Worm (Caenorhabditis elegans) whole organism, L3 larva: ENCODE data around the gene F43G6.17.

Experiments used
- ama-1 ChIP-seq: fragments of 150-350 bp; optimal IDR thresholded peaks from 2 replicates; lab custom pipeline; 2018
- daf-12 ChIP-seq: fragments of 150-350 bp; optimal IDR thresholded peaks from 2 replicates; lab custom pipeline; 2014; ENCODE audit warnings: missing biosample characterization, missing genetic modification reagents, missing genetic modification characterization
- nhr-23 ChIP-seq: fragments of 150-350 bp; optimal IDR thresholded peaks from 2 replicates; lab custom pipeline; 2014; ENCODE audit warnings: missing biosample characterization, missing genetic modification reagents, missing genetic modification characterization
- nhr-237 ChIP-seq: fragments of 150-350 bp; optimal IDR thresholded peaks from 2 replicates; lab custom pipeline; 2014; ENCODE audit warnings: missing biosample characterization, missing genetic modification characterization
- nhr-67 ChIP-seq: fragments of 150-350 bp; optimal IDR thresholded peaks from 2 replicates; lab custom pipeline; 2014; ENCODE audit warnings: missing biosample characterization, missing genetic modification characterization
- nhr-76 ChIP-seq: fragments of 150-350 bp; sonication (generic microtip); optimal IDR thresholded peaks from 5 replicates; lab custom pipeline; 2014; ENCODE audit warnings: missing biosample characterization, missing genetic modification characterization
- snpc-4 ChIP-seq: fragments of 150-350 bp; optimal IDR thresholded peaks from 2 replicates; lab custom pipeline; 2014; ENCODE audit warnings: missing biosample characterization, missing genetic modification characterization
- zag-1 ChIP-seq: fragments of 150-350 bp; optimal IDR thresholded peaks from 2 replicates; lab custom pipeline; 2014; ENCODE audit warnings: missing biosample characterization, missing genetic modification characterization
- ztf-11 ChIP-seq: fragments of 150-350 bp; optimal IDR thresholded peaks from 2 replicates; lab custom pipeline; 2014; ENCODE audit warnings: missing biosample characterization, missing genetic modification characterization

DNA sequence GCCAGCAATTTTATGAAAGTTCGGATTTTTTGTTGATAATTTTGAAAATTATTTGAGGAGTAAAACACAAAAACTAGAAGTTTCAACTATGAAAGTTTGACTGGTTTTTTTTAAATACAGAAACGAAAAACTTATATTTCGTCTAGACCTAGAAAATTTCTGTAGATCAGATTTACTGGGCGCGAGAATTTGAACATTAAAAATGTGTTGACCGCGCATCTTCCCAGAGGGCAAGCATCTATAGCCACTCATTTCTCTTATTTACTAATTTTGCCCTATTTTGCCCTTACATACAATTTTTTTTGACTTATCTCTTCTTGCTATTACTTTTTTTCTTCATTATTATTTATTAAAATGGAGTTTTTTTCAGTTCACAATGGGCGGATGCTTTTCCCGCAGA, 6.4 kb downstream of the F43G6.17 start, which contains the start of gene F43G6.10:
- no peak for TF ChIP-seq ztf-11 (tag; lab: Kevin White, UChicago)
- no peak for TF ChIP-seq zag-1 (tag; lab: Kevin White, UChicago)
- no peak for TF ChIP-seq nhr-237
- TF ChIP-seq ama-1 (lab: Kevin White, UChicago) = no peak
- TF ChIP-seq daf-12 (tag; lab: Kevin White, UChicago) = no peak
- TF ChIP-seq snpc-4 = no peak
- no peak for TF ChIP-seq nhr-76 (tag; lab: Kevin White, UChicago)
- no peak for TF ChIP-seq nhr-23 (tag; lab: Kevin White, UChicago)
- no peak for TF ChIP-seq nhr-67
